Worm (Caenorhabditis elegans): ENCODE measurements around the gene R01H2.8.

The R01H2.8 gene

ce11 chrIII:7116615-7117252 lies 47.9 kb downstream of the R01H2.8 start (continued):
- TF ChIP-seq hpl-2 (GFP tag; optimal IDR thresholded peaks at IDR 0.05), result no peak
- TF ChIP-seq efl-1 (optimal IDR thresholded peaks at IDR 0.05), result peak; percentile 67 to 75
- peak; percentile 39 to 93 for TF ChIP-seq efl-1 (GFP tag; optimal IDR thresholded peaks at IDR 0.05 in 1 of 2)
- peak; percentile 41 for TF ChIP-seq fos-1 (tag; optimal IDR thresholded peaks at IDR 0.05)
- TF ChIP-seq fkh-10 (GFP tag; optimal IDR thresholded peaks at IDR 0.05), result no peak
- TF ChIP-seq nhr-20 (tag; optimal IDR thresholded peaks at IDR 0.05), result peak; percentile 88
- peak; percentile 86 for TF ChIP-seq nhr-19 (GFP tag; conservative IDR thresholded peaks at IDR 0.05)
- TF ChIP-seq mdl-1 (tag; optimal IDR thresholded peaks at IDR 0.05), result peak in 1 of 2 experiments; percentile 66
- peak; percentile 63 for TF ChIP-seq rnt-1 (tag; optimal IDR thresholded peaks at IDR 0.05)
- no peak for TF ChIP-seq nhr-84 (tag; optimal IDR thresholded peaks at IDR 0.05)
- TF ChIP-seq nhr-77 (tag; optimal IDR thresholded peaks at IDR 0.05), result peak; percentile 74
- no peak for TF ChIP-seq zip-4 (GFP tag; optimal IDR thresholded peaks at IDR 0.05)
- peak; percentile 2 for TF ChIP-seq egl-13 (tag; optimal IDR thresholded peaks at IDR 0.05)
